Fruit fly (Drosophila melanogaster) whole organism, prepupa: ENCODE measurements around the gene obst-B.

Experiments used
- CG10669 ChIP-seq: fragments of 200-800 bp; sonication (Bioruptor generic); optimal IDR thresholded peaks from 3 replicates; lab custom pipeline; 2018; ENCODE audit warnings: missing biosample characterization, mild to moderate bottlenecking, missing genetic modification characterization, moderate library complexity
- CG6163 ChIP-seq: fragments of 200-800 bp; sonication (Bioruptor generic); IDR thresholded peaks from 3 replicates; pipeline ENCODE4 v1.3.6; 2022; ENCODE audit warnings: missing biosample characterization, missing genetic modification characterization
- Ets21C ChIP-seq: fragments of 200-800 bp; sonication (Bioruptor generic); optimal IDR thresholded peaks from 3 replicates; lab custom pipeline; 2016; ENCODE audit warnings: missing biosample characterization, missing genetic modification characterization
- Lpt ChIP-seq: fragments of 200-800 bp; sonication (Bioruptor generic); optimal IDR thresholded peaks from 3 replicates; lab custom pipeline; 2016; ENCODE audit warnings: missing biosample characterization, missing genetic modification characterization
- dsx ChIP-seq: fragments of 200-800 bp; optimal IDR thresholded peaks from 3 replicates; lab custom pipeline; 2019; ENCODE audit warnings: missing biosample characterization, mild to moderate bottlenecking, missing genetic modification characterization, moderate library complexity; ENCODE audit not compliant: poor library complexity, severe bottlenecking
- fd85E ChIP-seq: fragments of 200-800 bp; sonication (Bioruptor generic); optimal IDR thresholded peaks from 3 replicates; lab custom pipeline; 2016; ENCODE audit warnings: missing biosample characterization, missing genetic modification characterization

- TF ChIP-seq fd85E = no peak
- TF ChIP-seq CG6163 (GFP tag; lab: Robert Waterston, UW) = no peak
- no peak for TF ChIP-seq dsx (GFP tag; lab: Kevin White, UChicago)
- TF ChIP-seq Ets21C (GFP tag; lab: Kevin White, UChicago) = no peak
- TF ChIP-seq CG10669 (GFP tag; lab: Kevin White, UChicago) = no peak
- TF ChIP-seq Lpt = no peak
Observed at dm6 chr2L:10053583-10054263, 21.2 kb downstream of the obst-B start, which contains the start of gene Cpr31A.
